Fruit fly (Drosophila melanogaster) whole organism, pupa: ENCODE results near the gene Cox11.

Source experiments
- CG10348 ChIP-seq: fragments of 200-800 bp; sonication (Bioruptor generic); IDR thresholded peaks from 2 replicates; pipeline ENCODE4 v1.3.6; 2022; ENCODE audit warnings: missing biosample characterization, missing genetic modification characterization
- CG15710 ChIP-seq: fragments of 200-800 bp; sonication (Bioruptor generic); optimal IDR thresholded peaks from 2 replicates; lab custom pipeline; 2018; ENCODE audit warnings: missing biosample characterization, mild to moderate bottlenecking, missing genetic modification characterization, moderate library complexity
- CG17806 ChIP-seq: fragments of 200-800 bp; sonication (Bioruptor generic); optimal IDR thresholded peaks from 2 replicates; lab custom pipeline; 2018; ENCODE audit warnings: missing biosample characterization, mild to moderate bottlenecking, missing genetic modification characterization, moderate library complexity
- CG32121 ChIP-seq: fragments of 200-800 bp; sonication (Bioruptor generic); IDR thresholded peaks from 2 replicates; pipeline ENCODE4 v1.3.6; 2022; ENCODE audit warnings: missing biosample characterization, missing genetic modification characterization
- CG34367 ChIP-seq: fragments of 200-800 bp; sonication (Bioruptor generic); optimal IDR thresholded peaks from 2 replicates; lab custom pipeline; 2018; ENCODE audit warnings: missing biosample characterization, mild to moderate bottlenecking, missing genetic modification characterization
- CG4496 ChIP-seq: fragments of 200-800 bp; sonication (Bioruptor generic); IDR thresholded peaks from 3 replicates; pipeline ENCODE4 v1.3.6; 2022; ENCODE audit warnings: missing biosample characterization, missing genetic modification characterization
- CG8159 ChIP-seq: fragments of 200-800 bp; sonication (Bioruptor generic); optimal IDR thresholded peaks from 3 replicates; lab custom pipeline; 2018; ENCODE audit warnings: missing biosample characterization, mild to moderate bottlenecking, missing genetic modification characterization, moderate library complexity
- Ets98B ChIP-seq: fragments of 200-800 bp; sonication (Bioruptor generic); IDR thresholded peaks from 2 replicates; pipeline ENCODE4 v1.3.6; 2022; ENCODE audit warnings: missing biosample characterization, missing genetic modification characterization
- Pif1A ChIP-seq: fragments of 200-800 bp; sonication (Bioruptor generic); optimal IDR thresholded peaks from 3 replicates; lab custom pipeline; 2016; ENCODE audit warnings: missing biosample characterization, missing genetic modification characterization
- Pif1B ChIP-seq: fragments of 200-800 bp; sonication (Bioruptor generic); optimal IDR thresholded peaks from 3 replicates; lab custom pipeline; 2016; ENCODE audit warnings: missing biosample characterization, missing genetic modification characterization

DNA sequence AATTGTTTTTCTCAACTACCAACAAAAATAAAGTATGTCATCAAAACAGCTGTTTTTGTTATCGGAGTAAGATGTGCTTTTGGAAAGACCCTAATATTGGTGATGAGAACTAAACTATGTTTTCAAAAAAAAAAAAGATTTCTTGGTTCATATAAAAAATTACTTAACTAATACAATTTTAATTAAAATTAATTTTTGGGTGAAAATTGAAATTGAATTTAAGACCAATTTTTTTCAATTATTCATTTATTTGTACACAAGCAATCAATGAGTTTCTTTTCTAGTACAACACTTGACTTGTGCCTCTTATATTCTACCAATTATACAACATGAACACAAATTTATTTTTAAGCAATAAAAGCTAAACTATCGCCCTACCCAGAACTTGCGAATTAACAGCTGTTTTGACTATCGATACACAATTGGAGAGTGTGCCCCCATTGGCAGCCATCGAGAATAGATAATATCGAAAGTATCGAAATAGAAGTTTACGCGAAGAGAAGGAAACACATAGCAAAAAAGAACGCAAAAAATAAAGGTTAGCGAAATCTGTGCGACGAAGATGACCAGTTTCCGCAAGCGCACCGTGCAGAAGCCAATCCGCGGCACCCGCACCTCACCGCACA is 2.8 kb upstream of the Cox11 start, which contains the start of the genes Vps52 and Elp4:
- TF ChIP-seq Ets98B, result peak; percentile 38; the same call in 1 of the 2 replicates
- no peak for TF ChIP-seq Pif1B
- TF ChIP-seq CG8159 (tag; lab: Kevin White, UChicago), result no peak
- TF ChIP-seq CG4496, result no peak
- TF ChIP-seq CG34367 (tag; lab: Kevin White, UChicago), result peak; percentile 64
- peak; percentile 72 for TF ChIP-seq CG17806 (tag; lab: Kevin White, UChicago)
- TF ChIP-seq Pif1A (GFP tag; lab: Kevin White, UChicago), result no peak
- TF ChIP-seq CG15710 (tag; lab: Kevin White, UChicago), result peak; percentile 65
- peak; percentile 58; the same call in 1 of the 2 replicates for TF ChIP-seq CG32121 (GFP tag; lab: Robert Waterston, UW)
- TF ChIP-seq CG10348 (GFP tag; lab: Robert Waterston, UW), result no peak
